Fruit fly (Drosophila melanogaster) whole organism, prepupa: ENCODE data around the gene Unc-76.
A peak's percentile ranks its signal among the peaks of the same experiment; 100 is the strongest.

Experiments
- Blimp-1 ChIP-seq: fragments of 200-800 bp; sonication (Bioruptor generic); optimal IDR thresholded peaks from 3 replicates; lab custom pipeline; 2017; ENCODE audit warnings: missing biosample characterization, missing genetic modification characterization, mild to moderate bottlenecking, moderate library complexity, missing genetic modification reagents
- CG10631 ChIP-seq: fragments of 200-800 bp; sonication (Bioruptor generic); optimal IDR thresholded peaks from 2 replicates; lab custom pipeline; 2016; ENCODE audit warnings: missing biosample characterization, missing genetic modification characterization
- CG11294 ChIP-seq: fragments of 200-800 bp; sonication (Bioruptor generic); IDR thresholded peaks from 2 replicates; pipeline ENCODE4 v1.3.6; 2022; ENCODE audit warnings: missing biosample characterization, missing genetic modification characterization
- CG11762 ChIP-seq: fragments of 200-800 bp; sonication (Bioruptor generic); optimal IDR thresholded peaks from 3 replicates; lab custom pipeline; 2016; ENCODE audit warnings: missing biosample characterization, missing genetic modification characterization; ENCODE audit not compliant: insufficient read depth
- CG11902 ChIP-seq: fragments of 200-800 bp; sonication (Bioruptor generic); optimal IDR thresholded peaks from 3 replicates; lab custom pipeline; 2016; ENCODE audit warnings: missing biosample characterization, missing genetic modification characterization
- CG15336 ChIP-seq: fragments of 200-800 bp; sonication (Bioruptor generic); IDR thresholded peaks from 2 replicates; pipeline ENCODE4 v1.3.6; 2022; ENCODE audit warnings: missing biosample characterization, missing genetic modification characterization
- CG1621 ChIP-seq: fragments of 200-800 bp; sonication (Bioruptor generic); optimal IDR thresholded peaks from 3 replicates; lab custom pipeline; 2018; ENCODE audit warnings: missing biosample characterization, mild to moderate bottlenecking, missing genetic modification characterization
- CG16779 ChIP-seq: fragments of 200-800 bp; sonication (Bioruptor generic); optimal IDR thresholded peaks from 3 replicates; lab custom pipeline; 2017; ENCODE audit warnings: missing biosample characterization, mild to moderate bottlenecking, missing genetic modification characterization
- CG3032 ChIP-seq: fragments of 200-800 bp; optimal IDR thresholded peaks from 2 replicates; lab custom pipeline; 2019; ENCODE audit warnings: missing biosample characterization, mild to moderate bottlenecking, missing genetic modification characterization, moderate library complexity
- CG31627 ChIP-seq: fragments of 200-800 bp; sonication (Bioruptor generic); optimal IDR thresholded peaks from 3 replicates; lab custom pipeline; 2016; ENCODE audit warnings: missing biosample characterization, missing genetic modification characterization
- CG3919 ChIP-seq: fragments of 200-800 bp; sonication (Bioruptor generic); optimal IDR thresholded peaks from 3 replicates; lab custom pipeline; 2016; ENCODE audit warnings: missing biosample characterization, missing genetic modification characterization
- CG4318 ChIP-seq: fragments of 200-800 bp; sonication (Bioruptor generic); optimal IDR thresholded peaks from 3 replicates; lab custom pipeline; 2017; ENCODE audit warnings: missing biosample characterization, mild to moderate bottlenecking, missing genetic modification characterization
- CG6792 ChIP-seq: fragments of 200-800 bp; sonication (Bioruptor generic); optimal IDR thresholded peaks from 3 replicates; lab custom pipeline; 2016; ENCODE audit warnings: missing biosample characterization, missing genetic modification characterization
- CG6808 ChIP-seq: fragments of 200-800 bp; sonication (Bioruptor generic); optimal IDR thresholded peaks from 3 replicates; lab custom pipeline; 2017; ENCODE audit warnings: missing biosample characterization, missing genetic modification characterization, mild to moderate bottlenecking, moderate library complexity, missing genetic modification reagents
- CG7368 ChIP-seq: fragments of 200-800 bp; sonication (Bioruptor generic); optimal IDR thresholded peaks from 3 replicates; lab custom pipeline; 2016; ENCODE audit warnings: missing biosample characterization, missing genetic modification characterization
- CG8119 ChIP-seq: fragments of 200-800 bp; sonication (Bioruptor generic); IDR thresholded peaks from 3 replicates; pipeline ENCODE4 v1.3.6; 2022; ENCODE audit warnings: missing biosample characterization, missing genetic modification characterization
- CG8632 ChIP-seq: fragments of 200-800 bp; sonication (Bioruptor generic); optimal IDR thresholded peaks from 3 replicates; lab custom pipeline; 2016; ENCODE audit warnings: missing biosample characterization, missing genetic modification characterization
- Eip78C ChIP-seq: fragments of 200-800 bp; sonication (Bioruptor generic); peaks from one replicate; lab custom pipeline; 2016; ENCODE audit warnings: missing biosample characterization, missing genetic modification characterization
- Eip93F ChIP-seq: fragments of 200-800 bp; sonication (Bioruptor generic); optimal IDR thresholded peaks from 2 replicates; lab custom pipeline; 2016; ENCODE audit warnings: missing biosample characterization, mild to moderate bottlenecking, missing genetic modification characterization
- Ets96B ChIP-seq: fragments of 200-800 bp; optimal IDR thresholded peaks from 2 replicates; lab custom pipeline; 2019; ENCODE audit warnings: missing biosample characterization, mild to moderate bottlenecking, missing genetic modification characterization, moderate library complexity
- Hr38 ChIP-seq: sonication (Bioruptor generic); optimal IDR thresholded peaks from 2 replicates; lab custom pipeline; 2016; ENCODE audit warnings: missing biosample characterization, missing genetic modification characterization
- Hr4 ChIP-seq: fragments of 200-800 bp; sonication (Bioruptor generic); optimal IDR thresholded peaks from 3 replicates; lab custom pipeline; 2016; ENCODE audit warnings: missing biosample characterization, missing genetic modification characterization
- Lpt ChIP-seq: fragments of 200-800 bp; sonication (Bioruptor generic); optimal IDR thresholded peaks from 3 replicates; lab custom pipeline; 2016; ENCODE audit warnings: missing biosample characterization, missing genetic modification characterization
- OdsH ChIP-seq: fragments of 200-800 bp; sonication (Bioruptor generic); optimal IDR thresholded peaks from 3 replicates; lab custom pipeline; 2016; ENCODE audit warnings: missing biosample characterization, missing genetic modification characterization
- Smox ChIP-seq: fragments of 200-800 bp; sonication (Bioruptor generic); optimal IDR thresholded peaks from 3 replicates; lab custom pipeline; 2016; ENCODE audit warnings: missing biosample characterization, missing genetic modification characterization
- Sox102F ChIP-seq: fragments of 200-800 bp; sonication (Bioruptor generic); optimal IDR thresholded peaks from 2 replicates; lab custom pipeline; 2016; ENCODE audit warnings: missing biosample characterization, mild to moderate bottlenecking, missing genetic modification characterization
- Sox15 ChIP-seq: fragments of 200-800 bp; sonication (Bioruptor generic); optimal IDR thresholded peaks from 3 replicates; lab custom pipeline; 2016; ENCODE audit warnings: missing biosample characterization, missing genetic modification characterization
- achi ChIP-seq: fragments of 200-800 bp; sonication (Bioruptor generic); optimal IDR thresholded peaks from 3 replicates; lab custom pipeline; 2016; ENCODE audit warnings: missing biosample characterization, missing genetic modification characterization
- acj6 ChIP-seq: fragments of 200-800 bp; sonication (Bioruptor generic); optimal IDR thresholded peaks from 3 replicates; lab custom pipeline; 2016; ENCODE audit warnings: missing biosample characterization, missing genetic modification characterization
- dac ChIP-seq: fragments of 200-800 bp; sonication (Bioruptor generic); optimal IDR thresholded peaks from 2 replicates; lab custom pipeline; 2017; ENCODE audit warnings: missing biosample characterization, mild to moderate bottlenecking, missing genetic modification characterization
- dsx ChIP-seq: fragments of 200-800 bp; optimal IDR thresholded peaks from 3 replicates; lab custom pipeline; 2019; ENCODE audit warnings: missing biosample characterization, mild to moderate bottlenecking, missing genetic modification characterization, moderate library complexity; ENCODE audit not compliant: poor library complexity, severe bottlenecking
- eg ChIP-seq: fragments of 200-800 bp; sonication (Bioruptor generic); IDR thresholded peaks from 3 replicates; pipeline ENCODE4 v1.3.6; 2022; ENCODE audit warnings: missing biosample characterization, missing genetic modification characterization
- esn ChIP-seq: fragments of 200-800 bp; sonication (Bioruptor generic); optimal IDR thresholded peaks from 2 replicates; lab custom pipeline; 2016; ENCODE audit warnings: missing biosample characterization, mild to moderate bottlenecking, missing genetic modification characterization, moderate library complexity
- fd59A ChIP-seq: fragments of 200-800 bp; sonication (Bioruptor generic); optimal IDR thresholded peaks from 2 replicates; lab custom pipeline; 2017; ENCODE audit warnings: missing biosample characterization, mild to moderate bottlenecking, missing genetic modification characterization, missing genetic modification reagents
- fd85E ChIP-seq: fragments of 200-800 bp; sonication (Bioruptor generic); optimal IDR thresholded peaks from 3 replicates; lab custom pipeline; 2016; ENCODE audit warnings: missing biosample characterization, missing genetic modification characterization
- fkh ChIP-seq: fragments of 200-800 bp; sonication (Bioruptor generic); optimal IDR thresholded peaks from 3 replicates; lab custom pipeline; 2017; ENCODE audit warnings: missing biosample characterization, mild to moderate bottlenecking, missing genetic modification characterization, moderate library complexity
- lz ChIP-seq: fragments of 200-800 bp; sonication (Bioruptor generic); optimal IDR thresholded peaks from 3 replicates; lab custom pipeline; 2016; ENCODE audit warnings: missing biosample characterization, missing genetic modification characterization
- net ChIP-seq: fragments of 200-800 bp; sonication (Bioruptor generic); optimal IDR thresholded peaks from 3 replicates; lab custom pipeline; 2016; ENCODE audit warnings: missing biosample characterization, missing genetic modification characterization
- pdm3 ChIP-seq: fragments of 200-800 bp; sonication (Bioruptor generic); optimal IDR thresholded peaks from 3 replicates; lab custom pipeline; 2016; ENCODE audit warnings: missing biosample characterization, missing genetic modification characterization
- salr ChIP-seq, 2 experiments: fragments of 200-800 bp; sonication (Bioruptor generic); optimal IDR thresholded peaks; 3 replicates each; lab custom pipeline; 2016 to 2018; ENCODE audit warnings: missing biosample characterization in 2 of 2, missing genetic modification characterization in 2 of 2, mild to moderate bottlenecking in 1 of 2
- spab ChIP-seq: fragments of 200-800 bp; sonication (Bioruptor generic); optimal IDR thresholded peaks from 2 replicates; lab custom pipeline; 2017; ENCODE audit warnings: missing biosample characterization, mild to moderate bottlenecking, missing genetic modification characterization, missing genetic modification reagents
- ss ChIP-seq, 2 experiments: fragments of 200-800 bp; sonication (Bioruptor generic); optimal IDR thresholded peaks; 2 replicates in 1 of 2; 3 replicates in 1 of 2; lab custom pipeline; 2017 to 2018; ENCODE audit warnings: mild to moderate bottlenecking in 2 of 2, missing biosample characterization in 2 of 2, missing genetic modification characterization in 2 of 2, moderate library complexity in 1 of 2
- svp ChIP-seq: fragments of 200-800 bp; sonication (Bioruptor generic); peaks from one replicate; lab custom pipeline; 2016; ENCODE audit warnings: missing biosample characterization, missing genetic modification characterization
- topi ChIP-seq: fragments of 200-800 bp; sonication (Bioruptor generic); optimal IDR thresholded peaks from 3 replicates; lab custom pipeline; 2016; ENCODE audit warnings: missing biosample characterization, missing genetic modification characterization
- vri ChIP-seq: fragments of 200-800 bp; sonication (Bioruptor generic); optimal IDR thresholded peaks from 3 replicates; lab custom pipeline; 2016; ENCODE audit warnings: missing biosample characterization, mild to moderate bottlenecking, missing genetic modification characterization

Unc-76 gene

dm6 chrX:2050070-2050899 lies 30.1 kb upstream of the Unc-76 start, which contains the start of gene moody (continued):
- TF ChIP-seq Hr4 (GFP tag; lab: Kevin White, UChicago) (peak; percentile 95), topi (GFP tag; lab: Kevin White, UChicago) (peak; percentile 91), Lpt (GFP tag; lab: Kevin White, UChicago) (peak; percentile 92), acj6 (GFP tag; lab: Kevin White, UChicago) (peak; percentile 90), lz (GFP tag; lab: Kevin White, UChicago) (peak; percentile 93), fkh (GFP tag; lab: Kevin White, UChicago) (peak; percentile 84), Eip93F (GFP tag; lab: Kevin White, UChicago) (peak; percentile 74), eg (GFP tag; lab: Robert Waterston, UW) (peak; percentile 99), CG11294 (peak; percentile 95), Ets96B (tag; lab: Kevin White, UChicago) (peak; percentile 88), CG11762 (GFP tag; lab: Kevin White, UChicago) (peak; percentile 82), Eip78C (peak; percentile 97), fd85E (peak; percentile 83), ss (GFP tag; optimal IDR thresholded peaks at IDR 0.05; lab: Kevin White, UChicago) (peak; percentile 88 to 92), CG1621 (tag; lab: Kevin White, UChicago) (peak; percentile 91), CG15336 (GFP tag; lab: Robert Waterston, UW) (peak; percentile 96), CG8632 (GFP tag; lab: Kevin White, UChicago) (peak; percentile 90), spab (GFP tag; lab: Kevin White, UChicago) (peak; percentile 82), Sox102F (GFP tag; lab: Kevin White, UChicago) (peak; percentile 92), Blimp-1 (peak; percentile 86), CG3032 (peak; percentile 87), Sox15 (peak; percentile 90), esn (GFP tag; lab: Kevin White, UChicago) (peak; percentile 93), dsx (GFP tag; lab: Kevin White, UChicago) (peak; percentile 82), svp (peak; percentile 99), CG8119 (GFP tag; lab: Robert Waterston, UW) (peak; percentile 94)

DNA sequence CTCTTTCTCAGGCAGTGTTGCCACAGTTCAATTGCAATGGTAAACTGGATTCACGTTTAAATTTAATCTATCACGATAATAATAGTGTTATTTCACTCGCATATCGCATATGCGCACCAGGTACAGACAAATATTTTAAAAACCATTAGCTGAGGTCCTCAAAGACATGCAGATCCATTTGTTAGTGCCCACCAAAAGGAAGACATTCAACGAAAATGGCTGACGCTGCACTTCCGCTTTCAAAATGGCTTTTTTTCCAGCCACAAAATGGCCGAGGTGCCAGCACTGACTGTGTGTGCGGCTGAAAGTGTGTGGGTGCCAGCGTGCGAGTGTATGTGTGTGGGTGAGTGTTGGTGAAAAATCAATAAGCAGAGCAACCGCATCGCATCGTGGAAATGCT lies 19.3 kb upstream of the Unc-76 start:
- no peak for TF ChIP-seq CG11294
- TF ChIP-seq CG15336 (GFP tag; lab: Robert Waterston, UW), result no peak
- TF ChIP-seq Hr38 (GFP tag; lab: Kevin White, UChicago), result no peak
- no peak for TF ChIP-seq pdm3 (GFP tag; lab: Kevin White, UChicago)
- no peak for TF ChIP-seq CG1621 (tag; lab: Kevin White, UChicago)
- TF ChIP-seq CG3919 (GFP tag; lab: Kevin White, UChicago), result peak; percentile 20
- TF ChIP-seq CG4318, result no peak
- no peak for TF ChIP-seq fkh (GFP tag; lab: Kevin White, UChicago)
- TF ChIP-seq CG11902 (GFP tag; lab: Kevin White, UChicago), result no peak
- peak; percentile 5 for TF ChIP-seq CG7368 (GFP tag; lab: Kevin White, UChicago)
- 0 out of 3 replicates have a peak, but pooled peaks have one; percentile 29 for TF ChIP-seq CG8119 (GFP tag; lab: Robert Waterston, UW)
- TF ChIP-seq CG11762 (GFP tag; lab: Kevin White, UChicago), result no peak
- peak; percentile 12 for TF ChIP-seq CG3032
- TF ChIP-seq OdsH, result no peak
- TF ChIP-seq Smox (GFP tag; lab: Kevin White, UChicago), result no peak
- no peak for TF ChIP-seq CG10631 (GFP tag; lab: Kevin White, UChicago)
- peak; percentile 72 for TF ChIP-seq Eip78C
- TF ChIP-seq fd59A (GFP tag; lab: Kevin White, UChicago), result peak; percentile 15
- no peak for TF ChIP-seq CG6808 (GFP tag; lab: Kevin White, UChicago)
- TF ChIP-seq CG16779 (tag; lab: Kevin White, UChicago), result peak; percentile 37
- no peak for TF ChIP-seq achi (GFP tag; lab: Kevin White, UChicago)
- TF ChIP-seq spab (GFP tag; lab: Kevin White, UChicago), result no peak
- peak; percentile 8 for TF ChIP-seq net
- peak; percentile 1 for TF ChIP-seq lz (GFP tag; lab: Kevin White, UChicago)
- no peak for TF ChIP-seq CG31627 (GFP tag; lab: Kevin White, UChicago)
- no peak for TF ChIP-seq Lpt (GFP tag; lab: Kevin White, UChicago)
- no peak for TF ChIP-seq Sox102F (GFP tag; lab: Kevin White, UChicago)
- TF ChIP-seq salr (GFP tag; optimal IDR thresholded peaks at IDR 0.05; lab: Kevin White, UChicago), result no peak
- TF ChIP-seq dsx (GFP tag; lab: Kevin White, UChicago), result no peak
- TF ChIP-seq CG6792 (GFP tag; lab: Kevin White, UChicago), result peak; percentile 11
- no peak for TF ChIP-seq Eip93F (GFP tag; lab: Kevin White, UChicago)
- no peak for TF ChIP-seq acj6 (GFP tag; lab: Kevin White, UChicago)
- TF ChIP-seq vri (GFP tag; lab: Kevin White, UChicago), result no peak
- TF ChIP-seq svp, result no peak
- TF ChIP-seq dac (GFP tag; lab: Kevin White, UChicago), result peak; percentile 11
- peak; percentile 45 for TF ChIP-seq esn (GFP tag; lab: Kevin White, UChicago)
